Worm (Caenorhabditis elegans): ENCODE data around the gene ZK185.2.

The ZK185.2 gene

ce11 chrIV:4544215-4544614 is 7.9 kb downstream of the ZK185.2 start:
- TF ChIP-seq cog-1 (tag; optimal IDR thresholded peaks at IDR 0.05) = no peak
- no peak for TF ChIP-seq ztf-29 (GFP tag; IDR thresholded peaks at IDR 0.05)
- no peak for TF ChIP-seq T22C8.4 (GFP tag; IDR thresholded peaks at IDR 0.05)
- no peak for TF ChIP-seq med-1 (GFP tag; optimal IDR thresholded peaks at IDR 0.05; ENCODE audit: insufficient read depth)
- no peak for TF ChIP-seq ref-1 (GFP tag; conservative IDR thresholded peaks at IDR 0.05)
- TF ChIP-seq flt-1 (GFP tag; IDR thresholded peaks at IDR 0.05) = no peak
- no peak for TF ChIP-seq ztf-23 (GFP tag; IDR thresholded peaks at IDR 0.05)
- no peak for TF ChIP-seq klf-2 (GFP tag; conservative IDR thresholded peaks at IDR 0.05)
- no peak for TF ChIP-seq tab-1 (GFP tag; IDR thresholded peaks at IDR 0.05)

- TF ChIP-seq T22C8.4 (GFP tag; IDR thresholded peaks at IDR 0.05) = no peak
Measured at ce11 chrIV:4545818-4546217, 9.5 kb downstream of the ZK185.2 start, which contains the start of gene ZK185.5. TSS of gene ZK185.5 (minus strand) at chrIV:4545918.

- TF ChIP-seq flt-1 (GFP tag; IDR thresholded peaks at IDR 0.05) (no peak), T22C8.4 (GFP tag; IDR thresholded peaks at IDR 0.05) (no peak), ref-1 (GFP tag; conservative IDR thresholded peaks at IDR 0.05) (no peak)
Measured at ce11 chrIV:4548253-4548652, 11.9 kb downstream of the ZK185.2 start, which contains the start of gene ZK185.1. TSS of gene ZK185.1 (plus strand) at chrIV:4548553.

ce11 chrIV:4551562-4551961 is 15.2 kb downstream of the ZK185.2 start:
- TF ChIP-seq ztf-23 (GFP tag; IDR thresholded peaks at IDR 0.05) (no peak), cog-1 (tag; optimal IDR thresholded peaks at IDR 0.05) (no peak), med-1 (GFP tag; optimal IDR thresholded peaks at IDR 0.05; ENCODE audit: insufficient read depth) (no peak), ref-1 (GFP tag; conservative IDR thresholded peaks at IDR 0.05) (no peak), T22C8.4 (GFP tag; IDR thresholded peaks at IDR 0.05) (no peak), flt-1 (GFP tag; IDR thresholded peaks at IDR 0.05) (no peak), klf-2 (GFP tag; conservative IDR thresholded peaks at IDR 0.05) (no peak), tab-1 (GFP tag; IDR thresholded peaks at IDR 0.05) (no peak), ztf-29 (GFP tag; IDR thresholded peaks at IDR 0.05) (no peak)

ce11 chrIV:4557130-4557529 is 20.8 kb downstream of the ZK185.2 start:
- TF ChIP-seq ztf-29 (GFP tag; IDR thresholded peaks at IDR 0.05) (no peak), med-1 (GFP tag; optimal IDR thresholded peaks at IDR 0.05; ENCODE audit: insufficient read depth) (no peak), ztf-23 (GFP tag; IDR thresholded peaks at IDR 0.05) (no peak), T22C8.4 (GFP tag; IDR thresholded peaks at IDR 0.05) (no peak), klf-2 (GFP tag; conservative IDR thresholded peaks at IDR 0.05) (no peak)

- TF ChIP-seq klf-2 (GFP tag; conservative IDR thresholded peaks at IDR 0.05) = no peak
- no peak for TF ChIP-seq ref-1 (GFP tag; conservative IDR thresholded peaks at IDR 0.05)
- TF ChIP-seq med-1 (GFP tag; optimal IDR thresholded peaks at IDR 0.05; ENCODE audit: insufficient read depth) = no peak
- no peak for TF ChIP-seq tab-1 (GFP tag; IDR thresholded peaks at IDR 0.05)
- TF ChIP-seq ztf-23 (GFP tag; IDR thresholded peaks at IDR 0.05) = no peak
- no peak for TF ChIP-seq cog-1 (tag; optimal IDR thresholded peaks at IDR 0.05)
- TF ChIP-seq flt-1 (GFP tag; IDR thresholded peaks at IDR 0.05) = no peak
- TF ChIP-seq T22C8.4 (GFP tag; IDR thresholded peaks at IDR 0.05) = no peak
- no peak for TF ChIP-seq ztf-29 (GFP tag; IDR thresholded peaks at IDR 0.05)
Measured at ce11 chrIV:4557731-4558130, 21.4 kb downstream of the ZK185.2 start.

ce11 chrIV:4559160-4559559 is 22.8 kb downstream of the ZK185.2 start:
- no peak for TF ChIP-seq T22C8.4 (GFP tag; IDR thresholded peaks at IDR 0.05)
- no peak for TF ChIP-seq flt-1 (GFP tag; IDR thresholded peaks at IDR 0.05)
- no peak for TF ChIP-seq tab-1 (GFP tag; IDR thresholded peaks at IDR 0.05)
- no peak for TF ChIP-seq ztf-23 (GFP tag; IDR thresholded peaks at IDR 0.05)
- no peak for TF ChIP-seq ref-1 (GFP tag; conservative IDR thresholded peaks at IDR 0.05)
- no peak for TF ChIP-seq cog-1 (tag; optimal IDR thresholded peaks at IDR 0.05)
- TF ChIP-seq klf-2 (GFP tag; conservative IDR thresholded peaks at IDR 0.05) = no peak

- TF ChIP-seq med-1 (GFP tag; optimal IDR thresholded peaks at IDR 0.05; ENCODE audit: insufficient read depth) (no peak), klf-2 (GFP tag; conservative IDR thresholded peaks at IDR 0.05) (no peak)
Measured at ce11 chrIV:4562599-4563116, 26.3 kb downstream of the ZK185.2 start, which contains the start of gene igeg-1. TSS of gene igeg-1 (plus strand) at chrIV:4562649.

ce11 chrIV:4564541-4564940 is 28.2 kb downstream of the ZK185.2 start:
- TF ChIP-seq T22C8.4 (GFP tag; IDR thresholded peaks at IDR 0.05) = no peak
- no peak for TF ChIP-seq ztf-29 (GFP tag; IDR thresholded peaks at IDR 0.05)
- TF ChIP-seq cog-1 (tag; optimal IDR thresholded peaks at IDR 0.05) = no peak
- TF ChIP-seq ztf-23 (GFP tag; IDR thresholded peaks at IDR 0.05) = no peak
- no peak for TF ChIP-seq klf-2 (GFP tag; conservative IDR thresholded peaks at IDR 0.05)
- no peak for TF ChIP-seq med-1 (GFP tag; optimal IDR thresholded peaks at IDR 0.05; ENCODE audit: insufficient read depth)
- TF ChIP-seq ref-1 (GFP tag; conservative IDR thresholded peaks at IDR 0.05) = no peak
- no peak for TF ChIP-seq flt-1 (GFP tag; IDR thresholded peaks at IDR 0.05)
- no peak for TF ChIP-seq tab-1 (GFP tag; IDR thresholded peaks at IDR 0.05)

- TF ChIP-seq tab-1 (GFP tag; IDR thresholded peaks at IDR 0.05) (no peak), klf-2 (GFP tag; conservative IDR thresholded peaks at IDR 0.05) (no peak), med-1 (GFP tag; optimal IDR thresholded peaks at IDR 0.05; ENCODE audit: insufficient read depth) (no peak), flt-1 (GFP tag; IDR thresholded peaks at IDR 0.05) (no peak), ztf-29 (GFP tag; IDR thresholded peaks at IDR 0.05) (no peak), ref-1 (GFP tag; conservative IDR thresholded peaks at IDR 0.05) (no peak), ztf-23 (GFP tag; IDR thresholded peaks at IDR 0.05) (no peak), T22C8.4 (GFP tag; IDR thresholded peaks at IDR 0.05) (no peak)
Measured at ce11 chrIV:4565882-4566281, 29.5 kb downstream of the ZK185.2 start.

- TF ChIP-seq med-1 (GFP tag; optimal IDR thresholded peaks at IDR 0.05; ENCODE audit: insufficient read depth) (no peak), flt-1 (GFP tag; IDR thresholded peaks at IDR 0.05) (no peak), klf-2 (GFP tag; conservative IDR thresholded peaks at IDR 0.05) (no peak), tab-1 (GFP tag; IDR thresholded peaks at IDR 0.05) (no peak), ztf-29 (GFP tag; IDR thresholded peaks at IDR 0.05) (no peak), cog-1 (tag; optimal IDR thresholded peaks at IDR 0.05) (no peak), ref-1 (GFP tag; conservative IDR thresholded peaks at IDR 0.05) (no peak), T22C8.4 (GFP tag; IDR thresholded peaks at IDR 0.05) (no peak), ztf-23 (GFP tag; IDR thresholded peaks at IDR 0.05) (no peak)
Measured at ce11 chrIV:4567343-4567742, 31.0 kb downstream of the ZK185.2 start, which contains the start of gene F28E10.4. TSS of gene F28E10.4 (minus strand) at chrIV:4567443.
